Worm (Caenorhabditis elegans) whole organism, L1 larva: ENCODE data around the gene K09C8.8.

Experiments
- lin-13 ChIP-seq: fragments of 150-350 bp; optimal IDR thresholded peaks from 2 replicates; lab custom pipeline; 2014; ENCODE audit warnings: missing biosample characterization, missing genetic modification reagents, missing genetic modification characterization
- mep-1 ChIP-seq: fragments of 150-350 bp; optimal IDR thresholded peaks from 2 replicates; lab custom pipeline; 2014; ENCODE audit warnings: missing biosample characterization, missing genetic modification characterization
- nhr-11 ChIP-seq: fragments of 150-350 bp; optimal IDR thresholded peaks from 2 replicates; lab custom pipeline; 2014; ENCODE audit warnings: missing biosample characterization, missing genetic modification characterization
- nhr-237 ChIP-seq: fragments of 150-350 bp; optimal IDR thresholded peaks from 2 replicates; lab custom pipeline; 2014; ENCODE audit warnings: missing biosample characterization, missing genetic modification characterization

DNA sequence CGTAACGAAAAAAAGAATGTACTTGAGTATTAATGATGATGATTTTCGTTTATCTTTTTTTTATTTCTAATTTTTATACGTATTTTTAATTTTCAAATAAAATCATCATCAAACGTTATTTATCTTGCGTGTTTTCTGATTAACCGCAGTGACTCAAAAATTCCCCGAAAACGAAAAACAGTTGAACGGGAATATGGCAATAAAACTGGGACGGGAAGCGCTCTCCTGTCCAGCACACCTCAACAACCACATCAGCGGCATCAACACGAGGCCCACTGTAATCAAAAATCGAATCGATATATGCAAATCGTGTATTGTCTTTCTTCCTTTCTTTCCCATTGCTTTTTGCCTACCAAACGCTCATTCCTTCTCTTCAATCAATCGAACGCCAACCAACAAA, 11.6 kb upstream of the K09C8.8 start, which contains the start of gene K09C8.2:
- TF ChIP-seq nhr-237 (tag; lab: Kevin White, UChicago) (no peak), mep-1 (tag; lab: Kevin White, UChicago) (no peak), lin-13 (no peak), nhr-11 (no peak)
